Fruit fly (Drosophila melanogaster) whole organism, prepupa: Measurements from ENCODE around the gene CG14259.

Source experiments
- Blimp-1 ChIP-seq: fragments of 200-800 bp; sonication (Bioruptor generic); optimal IDR thresholded peaks from 3 replicates; lab custom pipeline; 2017; ENCODE audit warnings: missing biosample characterization, missing genetic modification characterization, mild to moderate bottlenecking, moderate library complexity, missing genetic modification reagents
- CG10631 ChIP-seq: fragments of 200-800 bp; sonication (Bioruptor generic); optimal IDR thresholded peaks from 2 replicates; lab custom pipeline; 2016; ENCODE audit warnings: missing biosample characterization, missing genetic modification characterization
- CG10669 ChIP-seq: fragments of 200-800 bp; sonication (Bioruptor generic); optimal IDR thresholded peaks from 3 replicates; lab custom pipeline; 2018; ENCODE audit warnings: missing biosample characterization, mild to moderate bottlenecking, missing genetic modification characterization, moderate library complexity
- CG11902 ChIP-seq: fragments of 200-800 bp; sonication (Bioruptor generic); optimal IDR thresholded peaks from 3 replicates; lab custom pipeline; 2016; ENCODE audit warnings: missing biosample characterization, missing genetic modification characterization
- CG1621 ChIP-seq: fragments of 200-800 bp; sonication (Bioruptor generic); optimal IDR thresholded peaks from 3 replicates; lab custom pipeline; 2018; ENCODE audit warnings: missing biosample characterization, mild to moderate bottlenecking, missing genetic modification characterization
- CG16779 ChIP-seq: fragments of 200-800 bp; sonication (Bioruptor generic); optimal IDR thresholded peaks from 3 replicates; lab custom pipeline; 2017; ENCODE audit warnings: missing biosample characterization, mild to moderate bottlenecking, missing genetic modification characterization
- CG3032 ChIP-seq: fragments of 200-800 bp; optimal IDR thresholded peaks from 2 replicates; lab custom pipeline; 2019; ENCODE audit warnings: missing biosample characterization, mild to moderate bottlenecking, missing genetic modification characterization, moderate library complexity
- CG31627 ChIP-seq: fragments of 200-800 bp; sonication (Bioruptor generic); optimal IDR thresholded peaks from 3 replicates; lab custom pipeline; 2016; ENCODE audit warnings: missing biosample characterization, missing genetic modification characterization
- CG34406 ChIP-seq: fragments of 200-800 bp; sonication (Bioruptor generic); optimal IDR thresholded peaks from 3 replicates; lab custom pipeline; 2016; ENCODE audit warnings: missing biosample characterization, missing genetic modification characterization
- CG6163 ChIP-seq: fragments of 200-800 bp; sonication (Bioruptor generic); IDR thresholded peaks from 3 replicates; pipeline ENCODE4 v1.3.6; 2022; ENCODE audit warnings: missing biosample characterization, missing genetic modification characterization
- CG6792 ChIP-seq: fragments of 200-800 bp; sonication (Bioruptor generic); optimal IDR thresholded peaks from 3 replicates; lab custom pipeline; 2016; ENCODE audit warnings: missing biosample characterization, missing genetic modification characterization
- CG6808 ChIP-seq: fragments of 200-800 bp; sonication (Bioruptor generic); optimal IDR thresholded peaks from 3 replicates; lab custom pipeline; 2017; ENCODE audit warnings: missing biosample characterization, missing genetic modification characterization, mild to moderate bottlenecking, moderate library complexity, missing genetic modification reagents
- CG8119 ChIP-seq: fragments of 200-800 bp; sonication (Bioruptor generic); IDR thresholded peaks from 3 replicates; pipeline ENCODE4 v1.3.6; 2022; ENCODE audit warnings: missing biosample characterization, missing genetic modification characterization
- CG8319 ChIP-seq: fragments of 200-800 bp; sonication (Bioruptor generic); optimal IDR thresholded peaks from 3 replicates; lab custom pipeline; 2016; ENCODE audit warnings: missing biosample characterization, missing genetic modification characterization
- CG8632 ChIP-seq: fragments of 200-800 bp; sonication (Bioruptor generic); optimal IDR thresholded peaks from 3 replicates; lab custom pipeline; 2016; ENCODE audit warnings: missing biosample characterization, missing genetic modification characterization
- CG9139 ChIP-seq: fragments of 200-800 bp; sonication (Bioruptor generic); optimal IDR thresholded peaks from 3 replicates; lab custom pipeline; 2017; ENCODE audit warnings: missing biosample characterization, mild to moderate bottlenecking, missing genetic modification characterization
- Eip75B ChIP-seq: fragments of 200-800 bp; sonication (Bioruptor generic); optimal IDR thresholded peaks from 3 replicates; lab custom pipeline; 2016; ENCODE audit warnings: missing biosample characterization, missing genetic modification characterization
- Eip93F ChIP-seq: fragments of 200-800 bp; sonication (Bioruptor generic); optimal IDR thresholded peaks from 2 replicates; lab custom pipeline; 2016; ENCODE audit warnings: missing biosample characterization, mild to moderate bottlenecking, missing genetic modification characterization
- Ets21C ChIP-seq: fragments of 200-800 bp; sonication (Bioruptor generic); optimal IDR thresholded peaks from 3 replicates; lab custom pipeline; 2016; ENCODE audit warnings: missing biosample characterization, missing genetic modification characterization
- Ets96B ChIP-seq: fragments of 200-800 bp; optimal IDR thresholded peaks from 2 replicates; lab custom pipeline; 2019; ENCODE audit warnings: missing biosample characterization, mild to moderate bottlenecking, missing genetic modification characterization, moderate library complexity
- Hr38 ChIP-seq: sonication (Bioruptor generic); optimal IDR thresholded peaks from 2 replicates; lab custom pipeline; 2016; ENCODE audit warnings: missing biosample characterization, missing genetic modification characterization
- Hr39 ChIP-seq: fragments of 200-800 bp; sonication (Bioruptor generic); optimal IDR thresholded peaks from 2 replicates; lab custom pipeline; 2016; ENCODE audit warnings: missing biosample characterization, missing genetic modification characterization
- Hr4 ChIP-seq: fragments of 200-800 bp; sonication (Bioruptor generic); optimal IDR thresholded peaks from 3 replicates; lab custom pipeline; 2016; ENCODE audit warnings: missing biosample characterization, missing genetic modification characterization
- Lpt ChIP-seq: fragments of 200-800 bp; sonication (Bioruptor generic); optimal IDR thresholded peaks from 3 replicates; lab custom pipeline; 2016; ENCODE audit warnings: missing biosample characterization, missing genetic modification characterization
- Met ChIP-seq: fragments of 200-800 bp; sonication (Bioruptor generic); optimal IDR thresholded peaks from 3 replicates; lab custom pipeline; 2016; ENCODE audit warnings: missing biosample characterization, missing genetic modification characterization
- Sox14 ChIP-seq: fragments of 200-800 bp; sonication (Bioruptor generic); optimal IDR thresholded peaks from 3 replicates; lab custom pipeline; 2016; ENCODE audit warnings: missing biosample characterization, missing genetic modification characterization
- acj6 ChIP-seq: fragments of 200-800 bp; sonication (Bioruptor generic); optimal IDR thresholded peaks from 3 replicates; lab custom pipeline; 2016; ENCODE audit warnings: missing biosample characterization, missing genetic modification characterization
- cyc ChIP-seq: fragments of 200-800 bp; sonication (Bioruptor generic); optimal IDR thresholded peaks from 3 replicates; lab custom pipeline; 2016; ENCODE audit warnings: missing biosample characterization, missing genetic modification characterization
- dac ChIP-seq: fragments of 200-800 bp; sonication (Bioruptor generic); optimal IDR thresholded peaks from 2 replicates; lab custom pipeline; 2017; ENCODE audit warnings: missing biosample characterization, mild to moderate bottlenecking, missing genetic modification characterization
- eg ChIP-seq: fragments of 200-800 bp; sonication (Bioruptor generic); IDR thresholded peaks from 3 replicates; pipeline ENCODE4 v1.3.6; 2022; ENCODE audit warnings: missing biosample characterization, missing genetic modification characterization
- fd59A ChIP-seq: fragments of 200-800 bp; sonication (Bioruptor generic); optimal IDR thresholded peaks from 2 replicates; lab custom pipeline; 2017; ENCODE audit warnings: missing biosample characterization, mild to moderate bottlenecking, missing genetic modification characterization, missing genetic modification reagents
- fd85E ChIP-seq: fragments of 200-800 bp; sonication (Bioruptor generic); optimal IDR thresholded peaks from 3 replicates; lab custom pipeline; 2016; ENCODE audit warnings: missing biosample characterization, missing genetic modification characterization
- fkh ChIP-seq: fragments of 200-800 bp; sonication (Bioruptor generic); optimal IDR thresholded peaks from 3 replicates; lab custom pipeline; 2017; ENCODE audit warnings: missing biosample characterization, mild to moderate bottlenecking, missing genetic modification characterization, moderate library complexity
- lz ChIP-seq: fragments of 200-800 bp; sonication (Bioruptor generic); optimal IDR thresholded peaks from 3 replicates; lab custom pipeline; 2016; ENCODE audit warnings: missing biosample characterization, missing genetic modification characterization
- net ChIP-seq: fragments of 200-800 bp; sonication (Bioruptor generic); optimal IDR thresholded peaks from 3 replicates; lab custom pipeline; 2016; ENCODE audit warnings: missing biosample characterization, missing genetic modification characterization
- pdm3 ChIP-seq: fragments of 200-800 bp; sonication (Bioruptor generic); optimal IDR thresholded peaks from 3 replicates; lab custom pipeline; 2016; ENCODE audit warnings: missing biosample characterization, missing genetic modification characterization
- spab ChIP-seq: fragments of 200-800 bp; sonication (Bioruptor generic); optimal IDR thresholded peaks from 2 replicates; lab custom pipeline; 2017; ENCODE audit warnings: missing biosample characterization, mild to moderate bottlenecking, missing genetic modification characterization, missing genetic modification reagents
- ss ChIP-seq, 2 experiments: fragments of 200-800 bp; sonication (Bioruptor generic); optimal IDR thresholded peaks; 2 replicates in 1 of 2; 3 replicates in 1 of 2; lab custom pipeline; 2017 to 2018; ENCODE audit warnings: mild to moderate bottlenecking in 2 of 2, missing biosample characterization in 2 of 2, missing genetic modification characterization in 2 of 2, moderate library complexity in 1 of 2
- svp ChIP-seq: fragments of 200-800 bp; sonication (Bioruptor generic); peaks from one replicate; lab custom pipeline; 2016; ENCODE audit warnings: missing biosample characterization, missing genetic modification characterization
- topi ChIP-seq: fragments of 200-800 bp; sonication (Bioruptor generic); optimal IDR thresholded peaks from 3 replicates; lab custom pipeline; 2016; ENCODE audit warnings: missing biosample characterization, missing genetic modification characterization
- vri ChIP-seq: fragments of 200-800 bp; sonication (Bioruptor generic); optimal IDR thresholded peaks from 3 replicates; lab custom pipeline; 2016; ENCODE audit warnings: missing biosample characterization, mild to moderate bottlenecking, missing genetic modification characterization

Gene CG14259

DNA sequence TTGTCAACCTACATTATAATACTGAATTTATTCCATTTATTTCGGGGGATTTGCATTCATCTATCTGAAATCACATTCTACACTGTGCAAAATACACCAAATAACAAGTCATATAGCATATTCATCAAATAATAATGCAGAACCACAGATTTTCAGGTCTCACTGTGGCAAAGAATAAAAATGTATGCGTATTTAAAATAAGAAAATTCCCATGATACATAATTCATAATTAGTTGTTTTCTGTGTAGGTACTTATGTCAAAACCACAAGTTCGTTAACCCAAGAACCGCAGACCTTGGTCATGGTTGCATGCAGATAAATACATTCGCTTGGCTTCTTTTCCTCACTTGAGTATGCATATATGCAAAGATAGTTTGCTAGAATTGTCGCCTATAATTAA is 2.1 kb upstream of the CG14259 start (continued):
- TF ChIP-seq pdm3 (GFP tag; lab: Kevin White, UChicago), result peak; percentile 25
- peak; percentile 36 for TF ChIP-seq Hr4
- peak; percentile 18 for TF ChIP-seq CG31627 (GFP tag; lab: Kevin White, UChicago)
- peak; percentile 24 for TF ChIP-seq Eip75B (GFP tag; lab: Kevin White, UChicago)
- TF ChIP-seq CG10631 (GFP tag; lab: Kevin White, UChicago), result peak; percentile 32
- peak; percentile 12 for TF ChIP-seq CG11902 (GFP tag; lab: Kevin White, UChicago)
- TF ChIP-seq net (GFP tag; lab: Kevin White, UChicago), result peak; percentile 5
- peak; percentile 16 for TF ChIP-seq cyc (GFP tag; lab: Kevin White, UChicago)
- no peak for TF ChIP-seq fd85E (GFP tag; lab: Kevin White, UChicago)
- TF ChIP-seq spab (GFP tag; lab: Kevin White, UChicago), result peak; percentile 4
- TF ChIP-seq CG10669 (GFP tag; lab: Kevin White, UChicago), result peak; percentile 35
- peak; percentile 30 for TF ChIP-seq Ets96B (tag; lab: Kevin White, UChicago)
- no peak for TF ChIP-seq Blimp-1 (GFP tag; lab: Kevin White, UChicago)
- no peak for TF ChIP-seq Hr38 (GFP tag; lab: Kevin White, UChicago)
- TF ChIP-seq CG1621 (tag; lab: Kevin White, UChicago), result peak; percentile 22
- peak; percentile 17 for TF ChIP-seq Hr39
- TF ChIP-seq vri, result peak; percentile 27
- TF ChIP-seq Sox14 (GFP tag; lab: Kevin White, UChicago), result peak; percentile 27
- TF ChIP-seq eg, result peak; percentile 53; the same call in 2 of the 3 replicates
- peak; percentile 31 for TF ChIP-seq CG3032 (tag; lab: Kevin White, UChicago)
- TF ChIP-seq CG6808 (GFP tag; lab: Kevin White, UChicago), result peak; percentile 19
- peak; percentile 68 for TF ChIP-seq svp (GFP tag; lab: Kevin White, UChicago)
- peak; percentile 24 to 27 for TF ChIP-seq ss (GFP tag; optimal IDR thresholded peaks at IDR 0.05; lab: Kevin White, UChicago)
- TF ChIP-seq, all 60 proteins: peak for 36

DNA sequence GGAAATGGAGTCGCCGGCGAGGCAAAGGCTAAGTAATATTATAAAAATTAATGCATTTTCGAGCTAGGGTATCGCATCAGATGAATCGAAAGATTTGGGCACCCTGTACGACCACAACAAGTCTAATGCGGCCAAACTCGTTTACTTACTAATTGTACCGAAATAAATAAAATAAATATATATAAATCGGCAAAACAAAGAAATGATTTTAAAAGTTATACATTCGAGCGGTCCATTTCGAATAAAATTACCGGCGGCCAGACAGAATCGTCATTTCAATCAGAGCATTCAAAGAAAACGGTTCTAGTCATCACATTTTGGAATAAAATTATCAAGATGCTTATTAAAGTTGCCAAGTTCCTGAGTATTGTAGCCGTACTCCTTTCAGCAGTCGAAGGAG is 1.5 kb upstream of the CG14259 start, which contains the start of gene CG14258:
CG14258 (plus strand) TSS at position 301 of the 400 bp plus-strand sequence.
- TF ChIP-seq CG16779 (tag; lab: Kevin White, UChicago) (no peak), CG3032 (tag; lab: Kevin White, UChicago) (no peak), cyc (GFP tag; lab: Kevin White, UChicago) (no peak)

DNA sequence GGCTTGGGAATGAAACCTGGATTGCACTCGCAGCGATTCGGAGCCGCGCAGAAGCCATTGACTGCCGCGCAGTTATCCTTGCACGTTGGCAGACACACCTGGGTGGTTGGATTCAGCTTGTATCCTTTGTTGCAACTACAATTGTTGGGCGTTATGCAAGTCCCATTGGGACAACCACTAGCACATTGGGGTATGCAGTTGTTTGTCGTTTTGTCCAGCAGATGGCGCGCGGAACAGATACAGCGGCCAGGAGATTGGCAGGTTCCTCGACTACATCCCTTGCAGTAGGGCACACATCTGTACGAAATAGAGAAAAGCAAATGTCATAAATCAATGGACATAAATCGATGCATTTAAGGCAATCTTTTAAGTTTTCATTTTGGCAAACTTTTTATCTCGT is 4.3 kb downstream of the CG14259 start:
- no peak for TF ChIP-seq acj6 (GFP tag; lab: Kevin White, UChicago)
- TF ChIP-seq CG8119, result no peak
- TF ChIP-seq dac (GFP tag; lab: Kevin White, UChicago), result no peak
- TF ChIP-seq CG9139 (GFP tag; lab: Kevin White, UChicago), result no peak
- no peak for TF ChIP-seq CG8632 (GFP tag; lab: Kevin White, UChicago)
- TF ChIP-seq CG1621 (tag; lab: Kevin White, UChicago), result no peak
- no peak for TF ChIP-seq eg
- TF ChIP-seq Met (GFP tag; lab: Kevin White, UChicago), result no peak
- no peak for TF ChIP-seq CG10631 (GFP tag; lab: Kevin White, UChicago)
- no peak for TF ChIP-seq fkh
- no peak for TF ChIP-seq CG10669 (GFP tag; lab: Kevin White, UChicago)
- no peak for TF ChIP-seq CG6792 (GFP tag; lab: Kevin White, UChicago)
- no peak for TF ChIP-seq lz
- no peak for TF ChIP-seq CG6808 (GFP tag; lab: Kevin White, UChicago)
- no peak for TF ChIP-seq Ets21C (GFP tag; lab: Kevin White, UChicago)
- no peak for TF ChIP-seq fd59A (GFP tag; lab: Kevin White, UChicago)
- TF ChIP-seq Ets96B (tag; lab: Kevin White, UChicago), result no peak
- no peak for TF ChIP-seq vri
- TF ChIP-seq CG16779 (tag; lab: Kevin White, UChicago), result no peak
- no peak for TF ChIP-seq Eip75B (GFP tag; lab: Kevin White, UChicago)

DNA sequence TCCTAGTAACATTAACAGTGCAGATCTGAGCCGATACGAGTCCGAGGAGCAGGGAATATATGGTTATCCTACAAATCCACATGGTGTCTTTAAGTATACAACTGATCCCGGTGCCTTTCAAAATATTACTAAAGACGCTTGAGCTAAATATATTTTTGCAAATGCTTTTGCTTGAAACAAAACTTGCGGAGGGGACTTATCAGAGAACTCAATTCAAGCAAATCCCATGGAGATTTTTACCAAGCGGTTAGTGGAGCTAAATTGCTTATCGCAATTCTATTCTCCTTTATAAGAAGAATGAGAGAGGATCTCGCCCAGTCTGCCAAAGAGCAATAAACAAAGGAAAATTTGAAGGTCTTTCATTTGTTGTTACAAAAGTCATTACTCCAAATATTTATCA is 5.2 kb downstream of the CG14259 start, which contains the start of gene eater:
eater (minus strand) TSS at position 101 of the 400 bp plus-strand sequence.
- no peak for TF ChIP-seq topi (GFP tag; lab: Kevin White, UChicago)
- TF ChIP-seq CG34406 (GFP tag; lab: Kevin White, UChicago), result no peak
- no peak for TF ChIP-seq lz
- TF ChIP-seq Lpt (GFP tag; lab: Kevin White, UChicago), result no peak
- TF ChIP-seq CG6163, result no peak
- TF ChIP-seq svp (GFP tag; lab: Kevin White, UChicago), result no peak
- TF ChIP-seq CG8319 (GFP tag; lab: Kevin White, UChicago), result no peak
- no peak for TF ChIP-seq CG16779 (tag; lab: Kevin White, UChicago)
- TF ChIP-seq Blimp-1 (GFP tag; lab: Kevin White, UChicago), result no peak
- no peak for TF ChIP-seq Eip93F
